Worm (Caenorhabditis elegans): ENCODE data around the gene gex-3.

gex-3 gene

ce11 chrIV:12441715-12442114 is 37.5 kb downstream of the gex-3 start, which contains the start of gene C25G4.17:
TSS of gene C25G4.17 (plus strand) at chrIV:12442015.
- TF ChIP-seq tra-1 (GFP tag; IDR thresholded peaks at IDR 0.05) (no peak), T26A8.4 (GFP tag; IDR thresholded peaks at IDR 0.05) (no peak), dmd-6 (GFP tag; IDR thresholded peaks at IDR 0.05) (no peak), dmd-8 (GFP tag; IDR thresholded peaks at IDR 0.05) (no peak)

ce11 chrIV:12443936-12444335 is 39.7 kb downstream of the gex-3 start, which contains the start of gene C25G4.2:
TSS of gene C25G4.2 (minus strand) at chrIV:12444035.
- no peak for TF ChIP-seq vab-7 (GFP tag; IDR thresholded peaks at IDR 0.05)
- no peak for TF ChIP-seq nhr-41 (GFP tag; IDR thresholded peaks at IDR 0.05)
- TF ChIP-seq aha-1 (tag) = peak; percentile 96
- no peak for TF ChIP-seq dmd-6 (GFP tag; IDR thresholded peaks at IDR 0.05)

ce11 chrIV:12445463-12445934 is 41.3 kb downstream of the gex-3 start, which contains the start of gene C25G4.3:
TSS of gene C25G4.3 (minus strand) at chrIV:12445884.
- no peak for TF ChIP-seq mdl-1 (tag; optimal IDR thresholded peaks at IDR 0.05)
- no peak for TF ChIP-seq unc-130 (GFP tag; optimal IDR thresholded peaks at IDR 0.05)
- TF ChIP-seq F44E2.7 (GFP tag; IDR thresholded peaks at IDR 0.05) = no peak
- no peak for TF ChIP-seq gei-8 (GFP tag; optimal IDR thresholded peaks at IDR 0.05)
- TF ChIP-seq spr-1 (tag; optimal IDR thresholded peaks at IDR 0.05) = no peak
- no peak for TF ChIP-seq ztf-11 (tag; optimal IDR thresholded peaks at IDR 0.05)
- no peak for TF ChIP-seq ZK337.2 (GFP tag; IDR thresholded peaks at IDR 0.05)
- TF ChIP-seq unc-62 (GFP tag; optimal IDR thresholded peaks at IDR 0.05 in 1 of 2) = no peak
- no peak for TF ChIP-seq unc-62 (tag; optimal IDR thresholded peaks at IDR 0.05)
- TF ChIP-seq nhr-10 (tag; optimal IDR thresholded peaks at IDR 0.05) = no peak
- TF ChIP-seq nhr-237 (tag; optimal IDR thresholded peaks at IDR 0.05) = no peak
- no peak for TF ChIP-seq tra-1 (GFP tag; IDR thresholded peaks at IDR 0.05)
- no peak for TF ChIP-seq zfp-3 (GFP tag; conservative IDR thresholded peaks at IDR 0.05)

ce11 chrIV:12451225-12451831 is 47.1 kb downstream of the gex-3 start, which contains the start of gene dpy-26:
TSS of gene dpy-26 (minus strand) at chrIV:12451335.
- no peak for TF ChIP-seq D1046.2 (GFP tag; IDR thresholded peaks at IDR 0.05)
- no peak for TF ChIP-seq nhr-111 (GFP tag; optimal IDR thresholded peaks at IDR 0.05)
- peak; percentile 60 for TF ChIP-seq mes-2 (tag; optimal IDR thresholded peaks at IDR 0.05; ENCODE audit: poor library complexity, severe bottlenecking)
- TF ChIP-seq fkh-10 (GFP tag; optimal IDR thresholded peaks at IDR 0.05) = peak; percentile 3
- no peak for TF ChIP-seq hlh-11 (tag; optimal IDR thresholded peaks at IDR 0.05)
- peak; percentile 20 for TF ChIP-seq F49E8.2 (tag; optimal IDR thresholded peaks at IDR 0.05; ENCODE audit: borderline replicate concordance)
- peak; percentile 45 for TF ChIP-seq dpl-1 (GFP tag; optimal IDR thresholded peaks at IDR 0.05)
- peak; percentile 95 for TF ChIP-seq T20F7.1 (GFP tag; optimal IDR thresholded peaks at IDR 0.05)
- no peak for TF ChIP-seq ceh-20 (GFP tag; IDR thresholded peaks at IDR 0.05)
- no peak for TF ChIP-seq unc-39 (tag; optimal IDR thresholded peaks at IDR 0.05)
- TF ChIP-seq egl-27 (tag; optimal IDR thresholded peaks at IDR 0.05) = no peak
- no peak for TF ChIP-seq zip-11 (GFP tag; IDR thresholded peaks at IDR 0.05)
- TF ChIP-seq ceh-28 (tag; optimal IDR thresholded peaks at IDR 0.05) = no peak
- no peak for TF ChIP-seq duxl-1 (tag; optimal IDR thresholded peaks at IDR 0.05; ENCODE audit: poor library complexity)

ce11 chrIV:12454115-12454514 is 49.9 kb downstream of the gex-3 start, which contains the start of gene spe-44:
TSS of gene spe-44 (minus strand) at chrIV:12454215.
- TF ChIP-seq php-3 (GFP tag; IDR thresholded peaks at IDR 0.05) = no peak
- no peak for TF ChIP-seq ceh-82 (tag; optimal IDR thresholded peaks at IDR 0.05)
- no peak for TF ChIP-seq F44E2.7 (GFP tag; IDR thresholded peaks at IDR 0.05)
- TF ChIP-seq mdl-1 (tag; optimal IDR thresholded peaks at IDR 0.05) = no peak
- TF ChIP-seq daf-8 (GFP tag; IDR thresholded peaks at IDR 0.05) = no peak
- no peak for TF ChIP-seq unc-62 (GFP tag; optimal IDR thresholded peaks at IDR 0.05 in 1 of 2)
- TF ChIP-seq unc-62 (tag; optimal IDR thresholded peaks at IDR 0.05) = no peak
- TF ChIP-seq lin-13 (GFP tag; optimal IDR thresholded peaks at IDR 0.05) = no peak
- no peak for TF ChIP-seq daf-16 (GFP tag; optimal IDR thresholded peaks at IDR 0.05)
- no peak for TF ChIP-seq daf-16 (tag; optimal IDR thresholded peaks at IDR 0.05)
- no peak for TF ChIP-seq lin-39 (tag; optimal IDR thresholded peaks at IDR 0.05)
